Worm (Caenorhabditis elegans) whole organism, dauer: ENCODE results near the gene C37C3.9.

ENCODE experiments used
- unc-62 ChIP-seq: sonication (generic microtip); optimal IDR thresholded peaks from 2 replicates; lab custom pipeline; 2017; ENCODE audit warnings: missing biosample characterization, missing genetic modification reagents, missing genetic modification characterization

C37C3.9 gene

ce11 chrV:7856641-7857040, 2.1 kb upstream of the C37C3.9 start:
- TF ChIP-seq unc-62 (GFP tag; lab: Kevin White, UChicago), result no peak

- no peak for TF ChIP-seq unc-62 (GFP tag; lab: Kevin White, UChicago)
Measured at ce11 chrV:7855382-7855994, 988 bp upstream of the C37C3.9 start, which contains the start of gene C37C3.2. Gene C37C3.2 (plus strand): TSS chrV:7855944.

- TF ChIP-seq unc-62 (GFP tag; lab: Kevin White, UChicago), result no peak
Measured at ce11 chrV:7853900-7854299, 600 bp downstream of the C37C3.9 start.

ce11 chrV:7852078-7852477, 2.4 kb downstream of the C37C3.9 start:
- no peak for TF ChIP-seq unc-62 (GFP tag; lab: Kevin White, UChicago)

ce11 chrV:7848251-7848650, 6.2 kb downstream of the C37C3.9 start:
- TF ChIP-seq unc-62 (GFP tag; lab: Kevin White, UChicago), result no peak

ce11 chrV:7847687-7848086, 6.8 kb downstream of the C37C3.9 start:
- no peak for TF ChIP-seq unc-62 (GFP tag; lab: Kevin White, UChicago)

ce11 chrV:7847170-7847569, 7.3 kb downstream of the C37C3.9 start, which contains the start of gene memo-1:
Gene memo-1 (minus strand): TSS chrV:7847171.
- TF ChIP-seq unc-62 (GFP tag; lab: Kevin White, UChicago), result no peak

- no peak for TF ChIP-seq unc-62 (GFP tag; lab: Kevin White, UChicago)
Measured at ce11 chrV:7842228-7842627, 12.3 kb downstream of the C37C3.9 start, which contains the start of gene grd-8. Gene grd-8 (plus strand): TSS chrV:7842528.

ce11 chrV:7839485-7839884, 15.0 kb downstream of the C37C3.9 start, which contains the start of gene C37C3.12:
Gene C37C3.12 (minus strand): TSS chrV:7839585.
- no peak for TF ChIP-seq unc-62 (GFP tag; lab: Kevin White, UChicago)

- TF ChIP-seq unc-62 (GFP tag; lab: Kevin White, UChicago), result no peak
Measured at ce11 chrV:7837809-7838208, 16.7 kb downstream of the C37C3.9 start, which contains the start of gene ttr-33. Gene ttr-33 (minus strand): TSS chrV:7837909.

- TF ChIP-seq unc-62 (GFP tag; lab: Kevin White, UChicago), result no peak
Measured at ce11 chrV:7836911-7837310, 17.6 kb downstream of the C37C3.9 start, which contains the start of gene txt-5. Gene txt-5 (minus strand): TSS chrV:7837134.

ce11 chrV:7830952-7831351, 23.5 kb downstream of the C37C3.9 start:
- no peak for TF ChIP-seq unc-62 (GFP tag; lab: Kevin White, UChicago)

- TF ChIP-seq unc-62 (GFP tag; lab: Kevin White, UChicago), result no peak
Measured at ce11 chrV:7826917-7827316, 27.6 kb downstream of the C37C3.9 start, which contains the start of gene mig-6. Gene mig-6 (plus strand): TSS chrV:7827217.

ce11 chrV:7826362-7826761, 28.1 kb downstream of the C37C3.9 start:
- no peak for TF ChIP-seq unc-62 (GFP tag; lab: Kevin White, UChicago)

ce11 chrV:7825836-7826235, 28.7 kb downstream of the C37C3.9 start:
- no peak for TF ChIP-seq unc-62 (GFP tag; lab: Kevin White, UChicago)

ce11 chrV:7824138-7824537, 30.4 kb downstream of the C37C3.9 start:
- no peak for TF ChIP-seq unc-62 (GFP tag; lab: Kevin White, UChicago)

ce11 chrV:7822655-7823054, 31.8 kb downstream of the C37C3.9 start:
- no peak for TF ChIP-seq unc-62 (GFP tag; lab: Kevin White, UChicago)
